Fruit fly (Drosophila melanogaster) whole organism, embryonic: ENCODE data around the gene Smox.

Experiments used
- Atf3 ChIP-seq: fragments of 200-800 bp; sonication (Bioruptor generic); optimal IDR thresholded peaks from 3 replicates; lab custom pipeline; 2016; ENCODE audit warnings: missing biosample characterization, missing genetic modification characterization
- CG17385 ChIP-seq: fragments of 200-800 bp; sonication (Bioruptor generic); optimal IDR thresholded peaks from 3 replicates; lab custom pipeline; 2018; ENCODE audit warnings: missing biosample characterization, mild to moderate bottlenecking, missing genetic modification characterization
- CG17829 ChIP-seq: fragments of 200-800 bp; optimal IDR thresholded peaks from 2 replicates; lab custom pipeline; 2019; ENCODE audit warnings: missing biosample characterization, mild to moderate bottlenecking, missing genetic modification characterization, moderate library complexity
- CG18476 ChIP-seq: fragments of 200-800 bp; sonication (Bioruptor generic); optimal IDR thresholded peaks from 2 replicates; lab custom pipeline; 2016; ENCODE audit warnings: missing biosample characterization, mild to moderate bottlenecking, missing genetic modification characterization
- CG3838 ChIP-seq: fragments of 200-800 bp; sonication (Bioruptor generic); optimal IDR thresholded peaks from 3 replicates; lab custom pipeline; 2016; ENCODE audit warnings: missing biosample characterization, missing genetic modification characterization
- CG4617 ChIP-seq: fragments of 200-800 bp; sonication (Bioruptor generic); optimal IDR thresholded peaks from 3 replicates; lab custom pipeline; 2016; ENCODE audit warnings: missing biosample characterization, missing genetic modification characterization, borderline replicate concordance
- CG4820 ChIP-seq: fragments of 200-800 bp; sonication (Bioruptor generic); optimal IDR thresholded peaks from 3 replicates; lab custom pipeline; 2016; ENCODE audit warnings: missing biosample characterization, missing genetic modification characterization
- Mad ChIP-seq: fragments of 200-800 bp; sonication (Bioruptor generic); optimal IDR thresholded peaks from 2 replicates; lab custom pipeline; 2016; ENCODE audit warnings: missing biosample characterization, missing genetic modification characterization
- Sin3A ChIP-seq: fragments of >200 bp; optimal IDR thresholded peaks from 2 replicates; lab custom pipeline; 2018
- amos ChIP-seq: fragments of 200-800 bp; sonication (Bioruptor generic); IDR thresholded peaks from 2 replicates; pipeline ENCODE4 v1.3.6; 2022; ENCODE audit warnings: missing biosample characterization, missing genetic modification characterization; ENCODE audit not compliant: partially characterized antibody
- crol ChIP-seq: fragments of 200-800 bp; sonication (Bioruptor generic); IDR thresholded peaks from 2 replicates; pipeline ENCODE4 v1.3.6; 2022; ENCODE audit warnings: missing biosample characterization, missing genetic modification characterization
- pzg ChIP-seq: fragments of 200-800 bp; sonication (Bioruptor generic); optimal IDR thresholded peaks from 3 replicates; lab custom pipeline; 2018; ENCODE audit warnings: missing biosample characterization, mild to moderate bottlenecking, missing genetic modification characterization, moderate library complexity

DNA sequence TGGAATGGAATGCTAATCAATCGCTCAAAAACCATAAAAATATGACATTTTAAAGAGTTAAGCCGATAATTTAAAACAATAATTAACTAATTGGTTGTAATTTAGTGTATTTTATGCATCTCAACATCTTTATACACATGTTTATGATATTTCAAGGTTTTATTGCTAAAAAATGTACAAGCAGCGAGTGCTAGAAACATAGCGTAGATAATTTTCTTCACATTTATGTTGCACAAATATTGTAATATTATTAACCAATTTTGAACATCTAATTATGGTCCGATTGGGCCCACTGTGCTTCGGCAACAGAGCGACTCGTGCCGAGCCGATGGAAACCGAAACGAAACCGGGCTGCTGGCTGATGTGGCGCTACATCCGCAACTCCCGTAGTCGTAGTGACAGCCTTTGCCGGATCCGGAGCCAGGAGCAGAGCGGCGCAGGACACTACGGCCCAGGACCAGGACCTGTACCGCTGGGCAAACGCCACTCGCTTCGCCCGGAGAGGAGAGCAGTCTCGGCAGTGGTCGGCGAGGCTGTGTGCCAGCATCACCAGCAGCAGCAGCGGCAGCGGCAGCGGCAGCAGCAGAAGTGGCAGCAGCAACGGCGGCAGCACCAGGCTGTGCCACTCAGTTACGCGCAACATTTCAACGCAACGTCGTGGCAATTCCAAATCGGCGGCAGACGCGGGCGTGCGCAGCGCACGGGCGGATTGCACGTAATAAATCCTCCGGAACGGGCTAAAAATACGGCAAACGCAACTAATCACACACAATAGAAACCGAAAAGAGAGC lies 36.3 kb upstream of the Smox start, which contains the start of gene sdt:
- TF ChIP-seq CG4617 (no peak), Atf3 (no peak), CG18476 (GFP tag; lab: Kevin White, UChicago) (no peak), CG17385 (peak; percentile 15), Mad (GFP tag; lab: Kevin White, UChicago) (no peak), crol (GFP tag; lab: Robert Waterston, UW) (no peak), amos (GFP tag; lab: Robert Waterston, UW) (no peak), CG3838 (GFP tag; lab: Kevin White, UChicago) (no peak), CG4820 (GFP tag; lab: Kevin White, UChicago) (no peak), CG17829 (tag; lab: Kevin White, UChicago) (no peak), pzg (GFP tag; lab: Kevin White, UChicago) (no peak), Sin3A (no peak)
